Worm (Caenorhabditis elegans): ENCODE results near the gene str-81.

Gene str-81

DNA sequence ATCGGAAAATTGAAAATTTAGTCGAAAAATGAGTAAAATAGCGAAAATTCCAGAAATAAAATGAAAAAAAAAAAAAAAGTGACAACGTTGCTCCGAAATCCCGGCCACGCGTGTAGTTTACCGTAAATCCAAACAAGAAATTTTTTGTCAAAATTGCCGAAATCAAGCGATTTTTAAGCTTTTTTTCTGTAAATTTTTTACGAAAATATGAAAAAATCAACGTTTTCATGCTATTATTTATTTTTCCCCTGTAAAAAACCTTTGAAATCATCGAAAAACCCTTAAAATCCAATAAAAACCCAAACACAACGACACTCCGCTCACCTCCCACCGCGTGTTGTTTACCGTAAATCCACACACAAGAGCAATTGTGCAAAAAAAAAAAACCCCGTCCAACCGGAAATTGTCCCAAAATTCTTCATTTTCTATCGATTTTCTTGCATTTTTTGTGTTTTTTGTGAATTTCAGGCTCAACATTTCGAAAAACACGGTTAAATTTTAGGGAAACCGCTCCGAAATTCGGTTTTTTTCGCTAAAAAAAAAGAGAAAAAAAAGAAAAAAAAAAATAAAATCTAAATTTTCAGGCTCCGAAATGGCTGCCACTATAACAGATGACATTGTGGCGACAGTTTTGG is 60.8 kb downstream of the str-81 start, which contains the start of the genes Y39B6A.3 and pph-5 (continued):
- TF ChIP-seq ama-1 (optimal IDR thresholded peaks at IDR 0.05) (no peak), nhr-84 (tag; optimal IDR thresholded peaks at IDR 0.05) (no peak), lin-39 (tag; optimal IDR thresholded peaks at IDR 0.05) (peak; percentile 23), jun-1 (tag; optimal IDR thresholded peaks at IDR 0.05) (no peak), aly-2 (tag; optimal IDR thresholded peaks at IDR 0.05) (peak; percentile 21), egl-27 (tag; optimal IDR thresholded peaks at IDR 0.05) (no peak), xbp-1 (tag; optimal IDR thresholded peaks at IDR 0.05) (peak; percentile 70), sup-37 (GFP tag; optimal IDR thresholded peaks at IDR 0.05) (no peak), snu-23 (GFP tag; optimal IDR thresholded peaks at IDR 0.05) (peak; percentile 78), hlh-17 (GFP tag; optimal IDR thresholded peaks at IDR 0.05; ENCODE audit: borderline replicate concordance) (no peak), sox-4 (tag; optimal IDR thresholded peaks at IDR 0.05) (no peak), pax-3 (tag; optimal IDR thresholded peaks at IDR 0.05) (peak; percentile 38), nhr-76 (tag; optimal IDR thresholded peaks at IDR 0.05) (no peak), mep-1 (tag; optimal IDR thresholded peaks at IDR 0.05) (peak; percentile 44), unc-130 (tag; optimal IDR thresholded peaks at IDR 0.05) (no peak), nhr-77 (tag; optimal IDR thresholded peaks at IDR 0.05) (peak; percentile 49), Y116A8C.19 (tag; optimal IDR thresholded peaks at IDR 0.05; ENCODE audit: borderline replicate concordance) (no peak), F16B12.6 (tag; optimal IDR thresholded peaks at IDR 0.05) (peak; percentile 1), swsn-7 (tag; optimal IDR thresholded peaks at IDR 0.05) (peak; percentile 56), snpc-4 (tag; optimal IDR thresholded peaks at IDR 0.05) (peak; percentile 46), ceh-88 (GFP tag; IDR thresholded peaks at IDR 0.05) (no peak), isw-1 (GFP tag; IDR thresholded peaks at IDR 0.05) (peak; percentile 61), zag-1 (tag; optimal IDR thresholded peaks at IDR 0.05) (no peak), dsc-1 (tag; optimal IDR thresholded peaks at IDR 0.05) (no peak), unc-62 (GFP tag; optimal IDR thresholded peaks at IDR 0.05) (no peak), fkh-4 (tag; optimal IDR thresholded peaks at IDR 0.05; ENCODE audit: borderline replicate concordance) (no peak), pag-3 (tag; optimal IDR thresholded peaks at IDR 0.05; ENCODE audit: borderline replicate concordance, insufficient read depth) (no peak), ceh-90 (tag; optimal IDR thresholded peaks at IDR 0.05) (no peak), elt-2 (tag; optimal IDR thresholded peaks at IDR 0.05) (no peak), efl-1 (optimal IDR thresholded peaks at IDR 0.05) (peak; percentile 30 to 52), efl-1 (GFP tag; optimal IDR thresholded peaks at IDR 0.05 in 1 of 2) (peak; percentile 26 to 88), elt-3 (tag; optimal IDR thresholded peaks at IDR 0.05) (no peak), tbx-2 (tag; optimal IDR thresholded peaks at IDR 0.05) (peak; percentile 61), nhr-47 (tag; optimal IDR thresholded peaks at IDR 0.05) (peak; percentile 81), nhr-237 (tag; optimal IDR thresholded peaks at IDR 0.05) (no peak), unc-86 (tag; optimal IDR thresholded peaks at IDR 0.05) (peak; percentile 48), lsy-2 (tag; optimal IDR thresholded peaks at IDR 0.05) (peak; percentile 42 to 73), mef-2 (tag; optimal IDR thresholded peaks at IDR 0.05) (no peak), ztf-4 (tag; optimal IDR thresholded peaks at IDR 0.05) (no peak), rnt-1 (tag; optimal IDR thresholded peaks at IDR 0.05) (no peak), ceh-82 (tag; optimal IDR thresholded peaks at IDR 0.05) (peak in 1 of 3 experiments; percentile 28), irx-1 (tag; optimal IDR thresholded peaks at IDR 0.05) (peak; percentile 59), nhr-12 (tag; optimal IDR thresholded peaks at IDR 0.05) (no peak), mab-9 (GFP tag; IDR thresholded peaks at IDR 0.05) (no peak), nhr-19 (GFP tag; conservative IDR thresholded peaks at IDR 0.05) (peak; percentile 66), ceh-63 (GFP tag; optimal IDR thresholded peaks at IDR 0.05) (no peak)

Measured in whole organism, L1 larva.